Worm (Caenorhabditis elegans): ENCODE results near the gene tag-281.

DNA sequence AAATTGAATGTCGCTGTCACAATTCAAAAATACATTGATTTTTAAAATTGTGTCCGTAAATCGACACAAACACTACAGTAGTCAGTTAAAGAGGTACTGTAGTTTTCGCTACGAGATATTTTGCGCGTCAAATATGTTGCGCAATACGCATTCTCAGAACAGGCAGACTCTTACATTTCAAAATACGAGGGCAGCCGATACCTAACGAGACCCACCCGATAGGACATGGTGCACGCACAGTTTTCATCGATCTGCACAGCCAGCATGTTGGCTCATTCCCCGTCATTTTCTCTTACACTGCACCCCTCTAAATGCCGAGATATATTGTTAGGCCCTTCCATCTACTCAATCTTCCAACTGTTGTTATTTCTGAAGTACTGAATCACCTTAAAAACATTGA is 2.7 kb downstream of the tag-281 start, which contains the start of gene F15A4.2:
- TF ChIP-seq dao-5 (tag; optimal IDR thresholded peaks at IDR 0.05): no peak
- TF ChIP-seq him-1 (tag; optimal IDR thresholded peaks at IDR 0.05): no peak
- TF ChIP-seq W03F9.2 (tag; optimal IDR thresholded peaks at IDR 0.05): no peak
